Worm (Caenorhabditis elegans): ENCODE results near the gene ugt-32.

DNA sequence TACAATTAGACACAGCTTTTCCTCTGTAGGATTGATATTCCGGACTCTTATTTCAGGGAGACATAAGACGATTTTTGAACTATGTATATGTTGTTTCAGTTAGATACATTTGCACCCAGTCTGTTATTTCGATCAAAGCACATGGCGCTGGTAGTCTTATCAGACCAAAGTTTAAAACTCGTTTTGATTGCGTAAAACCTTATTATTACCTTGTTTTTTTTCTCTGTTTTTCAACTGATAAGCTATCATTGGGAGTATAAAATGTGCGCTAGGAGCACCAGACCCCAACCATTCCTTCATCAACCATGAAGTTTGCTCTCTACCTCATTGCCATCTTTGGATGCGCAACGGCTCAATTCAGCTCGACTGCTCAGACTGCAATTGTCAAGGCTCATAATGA, 31.5 kb downstream of the ugt-32 start, which contains the start of gene scl-12:
- TF ChIP-seq elt-3 (tag; optimal IDR thresholded peaks at IDR 0.05) (no peak), bed-3 (GFP tag; optimal IDR thresholded peaks at IDR 0.05) (no peak), lin-32 (GFP tag; optimal IDR thresholded peaks at IDR 0.05) (no peak), sptf-1 (tag; optimal IDR thresholded peaks at IDR 0.05) (no peak), mep-1 (tag; optimal IDR thresholded peaks at IDR 0.05) (no peak), snpc-4 (tag; optimal IDR thresholded peaks at IDR 0.05) (no peak), pha-4 (tag; optimal IDR thresholded peaks at IDR 0.05) (no peak), blmp-1 (tag; optimal IDR thresholded peaks at IDR 0.05) (no peak), lin-13 (tag; optimal IDR thresholded peaks at IDR 0.05) (no peak), nhr-237 (tag; optimal IDR thresholded peaks at IDR 0.05) (no peak), cnd-1 (tag; optimal IDR thresholded peaks at IDR 0.05) (no peak), ztf-11 (tag; optimal IDR thresholded peaks at IDR 0.05) (no peak), ceh-43 (GFP tag; optimal IDR thresholded peaks at IDR 0.05) (no peak)
